Worm (Caenorhabditis elegans): ENCODE results near the gene C47E12.14.

C47E12.14 gene

ce11 chrIV:9928180-9928896, 47.8 kb downstream of the C47E12.14 start, which contains the start of gene dur-1:
TSS of gene dur-1 (minus strand) at chrIV:9928230.
- TF ChIP-seq peb-1 (tag; optimal IDR thresholded peaks at IDR 0.05) (no peak), C34F6.9 (tag; optimal IDR thresholded peaks at IDR 0.05) (peak; percentile 61), F13H6.1 (tag; optimal IDR thresholded peaks at IDR 0.05) (peak; percentile 76), lsy-2 (tag; optimal IDR thresholded peaks at IDR 0.05) (peak in 1 of 2 experiments; percentile 61), fos-1 (tag; optimal IDR thresholded peaks at IDR 0.05) (no peak), nhr-129 (tag; optimal IDR thresholded peaks at IDR 0.05) (peak; percentile 56), sma-9 (GFP tag; optimal IDR thresholded peaks at IDR 0.05) (peak; percentile 16), sma-9 (tag; optimal IDR thresholded peaks at IDR 0.05) (no peak), lin-39 (tag; optimal IDR thresholded peaks at IDR 0.05) (peak; percentile 38)
